Worm (Caenorhabditis elegans) whole organism, midembryonic: ENCODE data around the gene F53B1.9.

Experiments used
- T22C8.4 ChIP-seq: fragments of 200-800 bp; sonication (Bioruptor generic); IDR thresholded peaks from 2 replicates; pipeline ENCODE4 v1.3.6; 2022; ENCODE audit warnings: missing genetic modification characterization, missing compliant biosample characterization
- cog-1 ChIP-seq: sonication (generic microtip); optimal IDR thresholded peaks from 2 replicates; lab custom pipeline; 2016; ENCODE audit warnings: missing genetic modification characterization, missing compliant biosample characterization
- flt-1 ChIP-seq: fragments of 200-800 bp; sonication (Bioruptor generic); IDR thresholded peaks from 2 replicates; pipeline ENCODE4 v1.3.6; 2022; ENCODE audit warnings: missing genetic modification characterization, missing compliant biosample characterization
- klf-2 ChIP-seq: fragments of 200-800 bp; sonication (Bioruptor generic); conservative IDR thresholded peaks from 2 replicates; pipeline ENCODE4 v1.3.6; 2022; ENCODE audit warnings: missing genetic modification reagents, missing genetic modification characterization, missing compliant biosample characterization
- med-1 ChIP-seq: sonication (generic microtip); optimal IDR thresholded peaks from 2 replicates; lab custom pipeline; 2017; ENCODE audit warnings: missing genetic modification characterization, mild to moderate bottlenecking, missing compliant biosample characterization, antibody characterized with exemption, missing genetic modification reagents; ENCODE audit not compliant: insufficient read depth
- ref-1 ChIP-seq: fragments of 200-800 bp; sonication (Bioruptor generic); conservative IDR thresholded peaks from 2 replicates; pipeline ENCODE4 v1.3.6; 2022; ENCODE audit warnings: missing genetic modification reagents, missing genetic modification characterization, missing compliant biosample characterization
- tab-1 ChIP-seq: fragments of 200-800 bp; sonication (Bioruptor generic); IDR thresholded peaks from 2 replicates; pipeline ENCODE4 v1.3.6; 2022; ENCODE audit warnings: missing genetic modification characterization, missing compliant biosample characterization
- ztf-23 ChIP-seq: fragments of 200-800 bp; sonication (Bioruptor generic); IDR thresholded peaks from 2 replicates; pipeline ENCODE4 v1.3.6; 2022; ENCODE audit warnings: missing genetic modification reagents, missing genetic modification characterization, missing compliant biosample characterization
- ztf-29 ChIP-seq: fragments of 200-800 bp; sonication (Bioruptor generic); IDR thresholded peaks from 2 replicates; pipeline ENCODE4 v1.3.6; 2022; ENCODE audit warnings: missing genetic modification reagents, missing genetic modification characterization, missing compliant biosample characterization

DNA sequence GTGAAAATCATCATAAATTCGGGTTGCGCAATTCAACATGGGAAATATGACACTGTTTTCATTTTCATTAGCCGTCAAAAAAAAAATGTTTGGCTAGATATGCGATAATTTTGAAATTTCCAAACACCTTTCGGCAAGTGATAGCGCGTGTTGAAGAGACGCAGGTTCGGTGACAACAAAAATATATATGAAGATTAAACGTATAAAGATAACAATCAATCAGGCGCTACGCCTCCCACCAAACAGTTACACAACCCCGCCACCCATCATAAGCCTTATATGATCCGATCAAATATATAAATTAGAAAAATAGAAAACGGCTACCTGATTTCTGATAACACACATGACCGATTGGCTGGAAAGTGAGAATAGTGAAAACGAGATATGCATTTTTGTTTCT is 20.4 kb upstream of the F53B1.9 start:
- no peak for TF ChIP-seq tab-1 (GFP tag; lab: Robert Waterston, UW)
- TF ChIP-seq ref-1 (GFP tag; lab: Robert Waterston, UW): no peak
- no peak for TF ChIP-seq cog-1 (tag; lab: Kevin White, UChicago)
- TF ChIP-seq med-1 (GFP tag; lab: Kevin White, UChicago): no peak
- no peak for TF ChIP-seq klf-2 (GFP tag; lab: Robert Waterston, UW)
- TF ChIP-seq ztf-23 (GFP tag; lab: Robert Waterston, UW): no peak
- TF ChIP-seq flt-1 (GFP tag; lab: Robert Waterston, UW): no peak
- TF ChIP-seq T22C8.4: no peak
- TF ChIP-seq ztf-29: no peak
